Worm (Caenorhabditis elegans) whole organism, midembryonic: ENCODE results near the gene F42H10.2.

Source experiments
- T22C8.4 ChIP-seq: fragments of 200-800 bp; sonication (Bioruptor generic); IDR thresholded peaks from 2 replicates; pipeline ENCODE4 v1.3.6; 2022; ENCODE audit warnings: missing genetic modification characterization, missing compliant biosample characterization
- cog-1 ChIP-seq: sonication (generic microtip); optimal IDR thresholded peaks from 2 replicates; lab custom pipeline; 2016; ENCODE audit warnings: missing genetic modification characterization, missing compliant biosample characterization
- flt-1 ChIP-seq: fragments of 200-800 bp; sonication (Bioruptor generic); IDR thresholded peaks from 2 replicates; pipeline ENCODE4 v1.3.6; 2022; ENCODE audit warnings: missing genetic modification characterization, missing compliant biosample characterization
- klf-2 ChIP-seq: fragments of 200-800 bp; sonication (Bioruptor generic); conservative IDR thresholded peaks from 2 replicates; pipeline ENCODE4 v1.3.6; 2022; ENCODE audit warnings: missing genetic modification reagents, missing genetic modification characterization, missing compliant biosample characterization
- med-1 ChIP-seq: sonication (generic microtip); optimal IDR thresholded peaks from 2 replicates; lab custom pipeline; 2017; ENCODE audit warnings: missing genetic modification characterization, mild to moderate bottlenecking, missing compliant biosample characterization, antibody characterized with exemption, missing genetic modification reagents; ENCODE audit not compliant: insufficient read depth
- ref-1 ChIP-seq: fragments of 200-800 bp; sonication (Bioruptor generic); conservative IDR thresholded peaks from 2 replicates; pipeline ENCODE4 v1.3.6; 2022; ENCODE audit warnings: missing genetic modification reagents, missing genetic modification characterization, missing compliant biosample characterization
- tab-1 ChIP-seq: fragments of 200-800 bp; sonication (Bioruptor generic); IDR thresholded peaks from 2 replicates; pipeline ENCODE4 v1.3.6; 2022; ENCODE audit warnings: missing genetic modification characterization, missing compliant biosample characterization
- ztf-23 ChIP-seq: fragments of 200-800 bp; sonication (Bioruptor generic); IDR thresholded peaks from 2 replicates; pipeline ENCODE4 v1.3.6; 2022; ENCODE audit warnings: missing genetic modification reagents, missing genetic modification characterization, missing compliant biosample characterization
- ztf-29 ChIP-seq: fragments of 200-800 bp; sonication (Bioruptor generic); IDR thresholded peaks from 2 replicates; pipeline ENCODE4 v1.3.6; 2022; ENCODE audit warnings: missing genetic modification reagents, missing genetic modification characterization, missing compliant biosample characterization

F42H10.2 gene

DNA sequence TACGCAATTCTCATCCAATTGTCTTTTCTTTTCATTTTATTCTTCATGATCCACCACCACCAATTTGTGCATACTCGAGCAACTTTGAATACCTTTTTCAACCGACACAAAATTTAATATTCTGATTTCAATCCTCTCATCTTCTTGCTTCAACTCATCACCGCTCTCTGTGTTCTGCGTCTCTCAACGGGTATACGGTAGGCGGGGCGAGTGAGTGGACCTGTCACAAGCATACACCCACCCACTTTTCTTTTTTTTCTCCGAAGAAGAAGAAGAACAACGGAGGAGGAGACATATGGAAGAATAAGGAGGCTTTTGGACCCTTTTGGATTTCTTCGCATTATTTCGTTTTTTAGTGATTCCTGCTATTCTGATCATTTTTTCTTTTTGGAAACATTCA is 29.0 kb upstream of the F42H10.2 start:
- TF ChIP-seq med-1 (GFP tag; lab: Kevin White, UChicago) (no peak), T22C8.4 (GFP tag; lab: Robert Waterston, UW) (no peak), tab-1 (GFP tag; lab: Robert Waterston, UW) (no peak), flt-1 (no peak), klf-2 (GFP tag; lab: Robert Waterston, UW) (no peak), cog-1 (tag; lab: Kevin White, UChicago) (no peak), ztf-23 (GFP tag; lab: Robert Waterston, UW) (no peak), ztf-29 (GFP tag; lab: Robert Waterston, UW) (no peak)

DNA sequence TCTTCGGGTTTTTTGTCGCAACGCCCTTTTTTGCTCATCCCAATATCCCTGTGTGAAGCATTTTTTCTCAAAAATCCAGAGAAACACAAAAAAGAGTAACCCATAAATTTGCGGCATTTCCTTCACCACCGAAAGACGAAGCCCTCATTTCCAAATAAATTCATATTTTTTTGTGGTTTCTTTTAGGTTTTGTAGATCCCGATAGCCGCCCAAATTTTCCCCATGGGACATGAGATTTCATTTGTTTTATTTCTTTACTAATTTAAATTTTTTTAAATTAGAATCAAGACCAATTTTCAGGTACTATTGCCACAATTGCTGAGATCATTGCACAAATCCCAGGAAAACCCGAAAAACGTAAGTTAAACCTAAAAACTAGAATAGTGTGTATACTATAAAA is 23.7 kb upstream of the F42H10.2 start, which contains the start of gene mig-39:
Gene mig-39, plus strand, starts transcription at position 301 of the 400 bp plus-strand sequence.
- TF ChIP-seq klf-2 (GFP tag; lab: Robert Waterston, UW) (no peak), T22C8.4 (GFP tag; lab: Robert Waterston, UW) (no peak), cog-1 (tag; lab: Kevin White, UChicago) (no peak), ref-1 (GFP tag; lab: Robert Waterston, UW) (no peak), med-1 (GFP tag; lab: Kevin White, UChicago) (no peak), flt-1 (no peak), ztf-29 (GFP tag; lab: Robert Waterston, UW) (no peak), tab-1 (GFP tag; lab: Robert Waterston, UW) (no peak), ztf-23 (GFP tag; lab: Robert Waterston, UW) (no peak)

DNA sequence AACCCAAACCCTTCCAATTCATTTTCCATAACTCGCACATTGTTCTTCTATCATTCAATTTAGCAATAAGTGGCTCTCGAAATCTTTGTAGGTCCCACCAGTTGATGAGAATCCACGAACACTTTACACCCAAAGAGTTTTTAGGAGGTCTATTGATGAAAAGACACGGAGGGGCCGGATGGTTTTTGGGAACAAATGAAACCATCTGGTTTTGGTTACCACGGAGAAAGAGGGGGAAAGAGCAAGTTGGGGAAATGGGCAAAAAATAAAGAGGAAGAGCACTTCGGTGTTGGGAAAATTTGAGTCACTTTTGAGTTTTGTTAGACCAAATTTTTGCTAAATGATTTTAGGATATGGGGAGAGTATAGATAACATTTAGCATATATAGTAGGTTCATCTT is 22.9 kb upstream of the F42H10.2 start:
- TF ChIP-seq T22C8.4 (GFP tag; lab: Robert Waterston, UW) (no peak), ztf-23 (GFP tag; lab: Robert Waterston, UW) (no peak), cog-1 (tag; lab: Kevin White, UChicago) (no peak), tab-1 (GFP tag; lab: Robert Waterston, UW) (no peak), klf-2 (GFP tag; lab: Robert Waterston, UW) (no peak), med-1 (GFP tag; lab: Kevin White, UChicago) (no peak), ztf-29 (GFP tag; lab: Robert Waterston, UW) (no peak), flt-1 (no peak), ref-1 (GFP tag; lab: Robert Waterston, UW) (no peak)

DNA sequence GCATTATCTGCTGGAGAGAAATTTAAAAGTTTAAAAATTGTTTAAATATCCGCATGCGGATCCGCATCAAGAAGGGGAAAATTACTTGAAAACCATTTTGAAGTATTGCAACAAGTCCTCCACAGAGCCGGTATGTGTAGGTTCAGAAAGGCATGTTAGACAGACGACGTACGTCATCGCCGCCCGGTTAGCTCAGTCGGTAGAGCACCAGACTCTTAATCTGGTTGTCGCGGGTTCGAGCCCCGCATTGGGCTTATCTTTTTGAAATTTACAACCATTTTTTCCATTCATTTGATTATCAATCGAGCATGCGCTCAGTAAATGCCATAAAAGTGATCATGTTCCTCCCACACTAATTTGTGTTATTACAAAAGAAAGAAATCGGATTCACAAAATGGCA is 17.1 kb upstream of the F42H10.2 start:
- TF ChIP-seq ztf-29 (GFP tag; lab: Robert Waterston, UW), result no peak
- TF ChIP-seq klf-2 (GFP tag; lab: Robert Waterston, UW), result no peak
- no peak for TF ChIP-seq ref-1 (GFP tag; lab: Robert Waterston, UW)
- TF ChIP-seq tab-1 (GFP tag; lab: Robert Waterston, UW), result no peak
- TF ChIP-seq cog-1 (tag; lab: Kevin White, UChicago), result no peak
- TF ChIP-seq T22C8.4 (GFP tag; lab: Robert Waterston, UW), result no peak
- no peak for TF ChIP-seq flt-1
- TF ChIP-seq med-1 (GFP tag; lab: Kevin White, UChicago), result no peak
- no peak for TF ChIP-seq ztf-23 (GFP tag; lab: Robert Waterston, UW)

DNA sequence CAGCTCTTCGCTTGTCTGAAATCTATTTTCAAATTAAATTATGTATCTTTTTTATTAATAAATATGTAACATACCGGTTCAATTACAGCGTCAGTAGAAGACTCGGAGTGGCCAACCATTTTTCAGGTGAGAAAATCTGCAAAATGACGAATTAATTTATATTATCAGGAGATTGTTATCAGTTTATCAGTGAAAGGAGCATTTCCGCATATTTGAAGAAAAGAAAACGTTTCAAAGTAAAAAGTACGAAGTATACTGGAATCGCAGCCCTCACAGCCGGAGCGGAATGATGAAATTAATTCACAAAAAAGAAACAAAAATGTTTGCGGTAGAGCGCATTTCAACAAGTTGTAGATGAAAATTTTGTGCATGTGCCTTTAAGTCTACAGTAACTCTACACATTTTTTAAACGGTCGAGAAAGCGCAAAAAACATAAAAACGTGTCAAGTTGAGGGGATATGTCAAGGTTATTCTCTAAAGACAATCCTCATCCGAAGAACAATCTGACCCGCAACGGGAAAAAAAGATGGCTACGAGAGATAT is 11.0 kb upstream of the F42H10.2 start:
- TF ChIP-seq ref-1 (GFP tag; lab: Robert Waterston, UW), result no peak

DNA sequence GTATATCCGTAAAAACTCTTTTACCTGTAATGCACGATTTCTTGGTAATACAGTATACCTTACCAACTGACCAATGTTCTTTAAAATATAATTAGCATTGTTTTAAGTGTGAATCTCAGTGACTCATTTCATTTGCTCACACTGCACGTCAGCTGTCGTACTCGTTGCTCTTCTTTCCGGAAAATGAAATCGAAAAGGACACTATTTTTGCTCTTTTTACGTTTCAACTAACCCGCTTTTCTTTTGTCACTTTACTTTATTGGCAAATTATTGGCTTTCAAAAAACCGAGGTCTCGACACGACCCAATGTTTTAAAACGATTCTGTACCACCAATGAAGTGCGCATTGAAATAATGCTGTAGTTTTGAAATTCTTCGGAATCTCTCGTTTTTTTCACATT is 10.1 kb upstream of the F42H10.2 start, which contains the start of gene F42H10.6:
Gene F42H10.6, minus strand, starts transcription at position 101 of the 400 bp plus-strand sequence.
- no peak for TF ChIP-seq klf-2 (GFP tag; lab: Robert Waterston, UW)
- TF ChIP-seq cog-1 (tag; lab: Kevin White, UChicago), result no peak
- TF ChIP-seq ref-1 (GFP tag; lab: Robert Waterston, UW), result no peak
- no peak for TF ChIP-seq tab-1 (GFP tag; lab: Robert Waterston, UW)
- no peak for TF ChIP-seq T22C8.4 (GFP tag; lab: Robert Waterston, UW)
- no peak for TF ChIP-seq ztf-29 (GFP tag; lab: Robert Waterston, UW)
- no peak for TF ChIP-seq med-1 (GFP tag; lab: Kevin White, UChicago)
- TF ChIP-seq ztf-23 (GFP tag; lab: Robert Waterston, UW), result no peak
- no peak for TF ChIP-seq flt-1

DNA sequence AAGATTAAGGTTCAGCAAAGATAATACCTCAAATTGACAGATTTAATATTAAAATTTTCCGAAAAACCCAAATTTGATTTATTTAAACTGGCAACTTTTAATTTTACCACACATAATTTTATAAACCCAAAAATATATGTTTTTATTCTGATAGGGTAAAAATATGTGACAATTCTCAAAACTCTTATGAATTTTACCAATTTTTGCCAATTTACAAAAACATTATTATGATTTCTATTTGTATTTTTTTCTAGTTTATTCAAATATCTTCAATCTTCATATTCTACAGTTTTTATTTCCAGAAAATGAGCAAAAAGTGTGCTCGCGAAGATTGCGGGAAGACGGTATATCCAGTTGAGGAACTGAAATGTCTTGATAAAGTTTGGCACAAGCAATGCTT is 6.6 kb upstream of the F42H10.2 start, which contains the start of gene F42H10.3:
Gene F42H10.3, plus strand, starts transcription at position 301 of the 400 bp plus-strand sequence.
- no peak for TF ChIP-seq med-1 (GFP tag; lab: Kevin White, UChicago)

DNA sequence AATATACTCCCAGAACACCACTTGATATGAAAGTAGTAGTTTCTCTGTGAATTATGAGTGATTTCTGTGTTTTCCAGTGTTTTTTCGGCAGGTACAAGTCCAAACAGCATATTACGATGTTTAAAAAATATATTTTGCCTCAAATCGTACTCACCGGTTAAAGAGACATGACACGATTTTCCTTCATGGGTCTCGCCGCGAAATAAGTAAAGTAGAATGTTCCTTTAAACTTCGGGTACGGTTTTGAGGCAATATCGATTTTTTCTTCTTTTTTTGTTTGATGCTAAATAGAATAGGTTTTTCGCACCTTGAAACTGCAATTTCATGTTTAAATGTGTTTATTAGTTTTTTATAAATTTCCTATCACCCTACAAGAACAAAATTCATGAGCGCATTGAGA is 1.5 kb downstream of the F42H10.2 start:
- TF ChIP-seq ztf-29 (GFP tag; lab: Robert Waterston, UW) (no peak), med-1 (GFP tag; lab: Kevin White, UChicago) (no peak), tab-1 (GFP tag; lab: Robert Waterston, UW) (no peak), klf-2 (GFP tag; lab: Robert Waterston, UW) (no peak), T22C8.4 (GFP tag; lab: Robert Waterston, UW) (no peak), ref-1 (GFP tag; lab: Robert Waterston, UW) (no peak), ztf-23 (GFP tag; lab: Robert Waterston, UW) (no peak), flt-1 (no peak), cog-1 (tag; lab: Kevin White, UChicago) (no peak)

DNA sequence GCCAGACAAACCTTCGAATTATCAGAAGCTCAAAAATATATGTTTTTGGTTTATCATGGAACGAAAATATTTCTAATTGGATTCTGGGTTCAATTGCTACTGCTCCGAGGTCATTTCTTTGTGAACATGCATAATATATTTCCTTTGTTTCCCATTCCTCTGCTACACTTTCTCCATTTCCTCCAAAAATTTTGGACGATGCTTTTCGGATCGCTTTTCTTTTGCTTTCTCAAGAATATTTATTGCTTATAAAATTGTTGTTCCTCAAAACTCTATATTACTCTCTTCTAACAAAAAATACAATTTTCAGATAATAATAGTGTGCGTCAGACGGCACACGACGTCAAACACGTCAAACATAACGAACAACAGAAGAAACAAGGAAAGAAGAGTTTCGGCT is 4.3 kb downstream of the F42H10.2 start, which contains the start of gene pac-1:
Gene pac-1, plus strand, starts transcription at position 301 of the 400 bp plus-strand sequence.
- TF ChIP-seq ref-1 (GFP tag; lab: Robert Waterston, UW) (no peak), klf-2 (GFP tag; lab: Robert Waterston, UW) (no peak), ztf-23 (GFP tag; lab: Robert Waterston, UW) (no peak), flt-1 (no peak), med-1 (GFP tag; lab: Kevin White, UChicago) (no peak), ztf-29 (GFP tag; lab: Robert Waterston, UW) (no peak), T22C8.4 (GFP tag; lab: Robert Waterston, UW) (no peak)
